Worm (Caenorhabditis elegans): Measurements from ENCODE around the gene mrpl-4.

The mrpl-4 gene

ce11 chrV:8499407-8499806 is 32.3 kb downstream of the mrpl-4 start (continued):
- peak; percentile 56 for TF ChIP-seq mxl-1 (tag; optimal IDR thresholded peaks at IDR 0.05)
- TF ChIP-seq let-607 (tag; optimal IDR thresholded peaks at IDR 0.05), result peak in 1 of 2 experiments; percentile 9
- peak; percentile 91 for TF ChIP-seq tbp1 (GFP tag; optimal IDR thresholded peaks at IDR 0.05)
- peak; percentile 67 for TF ChIP-seq ztf-18 (tag; optimal IDR thresholded peaks at IDR 0.05)
- TF ChIP-seq hmg-1.2 (GFP tag; IDR thresholded peaks at IDR 0.05), result peak; percentile 60
- no peak for TF ChIP-seq F57A8.1 (GFP tag; optimal IDR thresholded peaks at IDR 0.05)
- TF ChIP-seq snpc-1.3 (tag; optimal IDR thresholded peaks at IDR 0.05; ENCODE audit: insufficient read depth), result peak; percentile 19
- peak; percentile 66 for TF ChIP-seq Y53F4B.3 (GFP tag; IDR thresholded peaks at IDR 0.05)
- TF ChIP-seq sptf-2 (GFP tag; optimal IDR thresholded peaks at IDR 0.05), result peak; percentile 55
- TF ChIP-seq madf-6 (GFP tag; IDR thresholded peaks at IDR 0.05), result peak; percentile 51; the same call in 1 of the 2 replicates

ce11 chrV:8500348-8500747 is 33.3 kb downstream of the mrpl-4 start:
- TF ChIP-seq K11D2.4 (GFP tag; IDR thresholded peaks at IDR 0.05) (peak; percentile 95), lag-1 (GFP tag; IDR thresholded peaks at IDR 0.05) (peak; percentile 100), pbrm-1 (GFP tag; IDR thresholded peaks at IDR 0.05) (peak; percentile 98), athp-1 (tag; optimal IDR thresholded peaks at IDR 0.05) (peak; percentile 100), lin-54 (GFP tag; optimal IDR thresholded peaks at IDR 0.05) (peak; percentile 97), snpc-4 (GFP tag; optimal IDR thresholded peaks at IDR 0.05) (peak; percentile 99), snpc-4 (tag; optimal IDR thresholded peaks at IDR 0.05) (peak; percentile 99 to 100 (median 100)), C06A6.2 (GFP tag; conservative IDR thresholded peaks at IDR 0.05) (peak; percentile 93), F39B2.1 (GFP tag; IDR thresholded peaks at IDR 0.05) (peak; percentile 97), rcor-1 (GFP tag; IDR thresholded peaks at IDR 0.05) (peak; percentile 98), nhr-90 (tag; optimal IDR thresholded peaks at IDR 0.05) (peak; percentile 99), ztf-22 (GFP tag; optimal IDR thresholded peaks at IDR 0.05) (peak; percentile 99), B0336.3 (GFP tag; IDR thresholded peaks at IDR 0.05) (peak; percentile 99), ekl-4 (GFP tag; IDR thresholded peaks at IDR 0.05) (peak; percentile 99), pha-4 (tag; optimal IDR thresholded peaks at IDR 0.05) (no peak), mes-4 (tag; optimal IDR thresholded peaks at IDR 0.05) (peak; percentile 96), lin-40 (tag; optimal IDR thresholded peaks at IDR 0.05) (peak; percentile 95), F57A8.1 (GFP tag; optimal IDR thresholded peaks at IDR 0.05) (peak; percentile 100), unc-130 (GFP tag; optimal IDR thresholded peaks at IDR 0.05) (peak; percentile 96), bed-1 (GFP tag; IDR thresholded peaks at IDR 0.05) (peak; percentile 99), snpc-1.3 (tag; optimal IDR thresholded peaks at IDR 0.05; ENCODE audit: insufficient read depth) (peak; percentile 98), tbx-9 (tag; optimal IDR thresholded peaks at IDR 0.05; ENCODE audit: borderline replicate concordance) (peak; percentile 100), akir-1 (GFP tag; optimal IDR thresholded peaks at IDR 0.05) (peak; percentile 95), nfya-2 (GFP tag; IDR thresholded peaks at IDR 0.05) (peak; percentile 97), T26A5.8 (tag; optimal IDR thresholded peaks at IDR 0.05) (peak; percentile 100), Y53F4B.3 (GFP tag; IDR thresholded peaks at IDR 0.05) (peak; percentile 94), F37B4.10 (GFP tag; IDR thresholded peaks at IDR 0.05) (peak; percentile 99), lsl-1 (GFP tag; optimal IDR thresholded peaks at IDR 0.05) (peak; percentile 82), rec-8 (tag; optimal IDR thresholded peaks at IDR 0.05) (peak; percentile 96 to 99), ZK185.1 (tag; optimal IDR thresholded peaks at IDR 0.05; ENCODE audit: poor library complexity, severe bottlenecking) (peak; percentile 97), F23B12.7 (tag; optimal IDR thresholded peaks at IDR 0.05; ENCODE audit: insufficient read depth) (peak; percentile 93), mcd-1 (GFP tag; IDR thresholded peaks at IDR 0.05) (peak; percentile 93), attf-6 (GFP tag; IDR thresholded peaks at IDR 0.05) (peak; percentile 94), xnd-1 (tag; optimal IDR thresholded peaks at IDR 0.05) (peak; percentile 79), let-607 (tag; optimal IDR thresholded peaks at IDR 0.05) (peak; percentile 91), F57C9.4 (tag; optimal IDR thresholded peaks at IDR 0.05) (peak; percentile 99), madf-6 (GFP tag; IDR thresholded peaks at IDR 0.05) (peak; percentile 94), gei-17 (GFP tag; optimal IDR thresholded peaks at IDR 0.05) (peak; percentile 93), dpff-1 (tag; optimal IDR thresholded peaks at IDR 0.05) (peak; percentile 96), F33H1.4 (GFP tag; IDR thresholded peaks at IDR 0.05) (peak; percentile 77), unc-62 (GFP tag; optimal IDR thresholded peaks at IDR 0.05) (peak; percentile 28)

Data from whole organism, young adult.